Worm (Caenorhabditis elegans) whole organism, L3 larva: ENCODE data around the gene F19C6.4.

Experiments used
- ZK546.5 ChIP-seq: sonication (generic microtip); optimal IDR thresholded peaks from 2 replicates; lab custom pipeline; 2017; ENCODE audit warnings: missing biosample characterization, missing genetic modification characterization
- ama-1 ChIP-seq: fragments of 150-350 bp; optimal IDR thresholded peaks from 2 replicates; lab custom pipeline; 2018
- ceh-16 ChIP-seq: sonication (generic microtip); optimal IDR thresholded peaks from 2 replicates; lab custom pipeline; 2017; ENCODE audit warnings: missing biosample characterization, missing genetic modification characterization
- ceh-28 ChIP-seq: fragments of 150-350 bp; optimal IDR thresholded peaks from 2 replicates; lab custom pipeline; 2014; ENCODE audit warnings: missing biosample characterization, missing genetic modification reagents, missing genetic modification characterization
- ceh-82 ChIP-seq: fragments of 150-350 bp; optimal IDR thresholded peaks from 2 replicates; lab custom pipeline; 2014; ENCODE audit warnings: missing biosample characterization, missing genetic modification characterization
- ceh-9 ChIP-seq: sonication (generic microtip); optimal IDR thresholded peaks from 2 replicates; lab custom pipeline; 2018; ENCODE audit warnings: missing biosample characterization, missing genetic modification characterization
- daf-12 ChIP-seq: fragments of 150-350 bp; optimal IDR thresholded peaks from 2 replicates; lab custom pipeline; 2014; ENCODE audit warnings: missing biosample characterization, missing genetic modification reagents, missing genetic modification characterization
- egl-27 ChIP-seq: sonication (generic microtip); optimal IDR thresholded peaks from 4 replicates; lab custom pipeline; 2017; ENCODE audit warnings: missing biosample characterization, missing genetic modification reagents, missing genetic modification characterization
- elt-1 ChIP-seq: fragments of 150-350 bp; optimal IDR thresholded peaks from 2 replicates; lab custom pipeline; 2014; ENCODE audit warnings: missing biosample characterization, missing genetic modification characterization
- elt-2 ChIP-seq: sonication (generic microtip); optimal IDR thresholded peaks from 2 replicates; lab custom pipeline; 2016; ENCODE audit warnings: missing genetic modification reagents, mild to moderate bottlenecking, missing genetic modification characterization, missing compliant biosample characterization
- elt-3 ChIP-seq, 3 experiments: fragments of 150-350 bp in 1 of 3; sonication (generic microtip) in 2 of 3; optimal IDR thresholded peaks; 2 replicates in 2 of 3; 4 replicates in 1 of 3; lab custom pipeline; 2014 to 2017; ENCODE audit warnings: missing biosample characterization in 3 of 3, missing genetic modification characterization in 3 of 3
- eor-1 ChIP-seq, 2 experiments: fragments of 150-350 bp; optimal IDR thresholded peaks; 2 replicates each; lab custom pipeline; 2014 to 2018; ENCODE audit warnings: missing biosample characterization in 2 of 2, missing genetic modification characterization in 2 of 2
- fkh-10 ChIP-seq: sonication (generic microtip); optimal IDR thresholded peaks from 2 replicates; lab custom pipeline; 2017; ENCODE audit warnings: missing biosample characterization, missing genetic modification reagents, missing genetic modification characterization
- fkh-2 ChIP-seq: fragments of 150-350 bp; optimal IDR thresholded peaks from 2 replicates; lab custom pipeline; 2014; ENCODE audit warnings: missing biosample characterization, missing genetic modification reagents, missing genetic modification characterization
- fos-1 ChIP-seq: fragments of 150-350 bp; optimal IDR thresholded peaks from 2 replicates; lab custom pipeline; 2014; ENCODE audit warnings: missing biosample characterization, missing genetic modification characterization
- hmg-11 ChIP-seq: sonication (generic microtip); optimal IDR thresholded peaks from 2 replicates; lab custom pipeline; 2016; ENCODE audit warnings: missing genetic modification characterization, missing compliant biosample characterization
- jun-1 ChIP-seq: fragments of 150-350 bp; optimal IDR thresholded peaks from 2 replicates; lab custom pipeline; 2014; ENCODE audit warnings: missing biosample characterization, missing genetic modification reagents, missing genetic modification characterization
- lin-15B ChIP-seq: fragments of 150-350 bp; optimal IDR thresholded peaks from 2 replicates; lab custom pipeline; 2014; ENCODE audit warnings: missing biosample characterization, missing genetic modification characterization
- lsy-12 ChIP-seq: sonication (generic microtip); optimal IDR thresholded peaks from 2 replicates; lab custom pipeline; 2016; ENCODE audit warnings: mild to moderate bottlenecking, missing genetic modification characterization, missing compliant biosample characterization
- mml-1 ChIP-seq: fragments of 150-350 bp; sonication (generic microtip); optimal IDR thresholded peaks from 3 replicates; lab custom pipeline; 2014; ENCODE audit warnings: missing biosample characterization, missing genetic modification characterization
- nhr-12 ChIP-seq: fragments of 150-350 bp; optimal IDR thresholded peaks from 2 replicates; lab custom pipeline; 2014; ENCODE audit warnings: missing biosample characterization, missing genetic modification characterization
- nhr-23 ChIP-seq: fragments of 150-350 bp; optimal IDR thresholded peaks from 2 replicates; lab custom pipeline; 2014; ENCODE audit warnings: missing biosample characterization, missing genetic modification reagents, missing genetic modification characterization
- nhr-237 ChIP-seq: fragments of 150-350 bp; optimal IDR thresholded peaks from 2 replicates; lab custom pipeline; 2014; ENCODE audit warnings: missing biosample characterization, missing genetic modification characterization
- nhr-25 ChIP-seq: sonication (generic microtip); optimal IDR thresholded peaks from 2 replicates; lab custom pipeline; 2017; ENCODE audit warnings: missing biosample characterization, missing genetic modification characterization
- nhr-43 ChIP-seq: sonication (generic microtip); optimal IDR thresholded peaks from 2 replicates; lab custom pipeline; 2016; ENCODE audit warnings: mild to moderate bottlenecking, missing genetic modification characterization, missing compliant biosample characterization; ENCODE audit not compliant: poor library complexity, severe bottlenecking
- nhr-67 ChIP-seq: fragments of 150-350 bp; optimal IDR thresholded peaks from 2 replicates; lab custom pipeline; 2014; ENCODE audit warnings: missing biosample characterization, missing genetic modification characterization
- nhr-76 ChIP-seq: fragments of 150-350 bp; sonication (generic microtip); optimal IDR thresholded peaks from 5 replicates; lab custom pipeline; 2014; ENCODE audit warnings: missing biosample characterization, missing genetic modification characterization
- pha-4 ChIP-seq: fragments of 150-350 bp; optimal IDR thresholded peaks from 2 replicates; lab custom pipeline; 2014; ENCODE audit warnings: missing biosample characterization, missing genetic modification reagents, missing genetic modification characterization
- pqm-1 ChIP-seq: fragments of 150-350 bp; optimal IDR thresholded peaks from 2 replicates; lab custom pipeline; 2017; ENCODE audit warnings: missing biosample characterization, missing genetic modification characterization, inconsistent platforms
- skn-1 ChIP-seq: fragments of 150-350 bp; optimal IDR thresholded peaks from 2 replicates; lab custom pipeline; 2014; ENCODE audit warnings: missing biosample characterization, missing genetic modification characterization
- tbx-2 ChIP-seq: sonication (generic microtip); optimal IDR thresholded peaks from 2 replicates; lab custom pipeline; 2016; ENCODE audit warnings: mild to moderate bottlenecking, missing genetic modification characterization, missing compliant biosample characterization
- unc-39 ChIP-seq: sonication (generic microtip); optimal IDR thresholded peaks from 4 replicates; lab custom pipeline; 2017; ENCODE audit warnings: missing biosample characterization, missing genetic modification characterization
- unc-62 ChIP-seq: fragments of 150-350 bp; sonication (generic microtip); optimal IDR thresholded peaks from 4 replicates; lab custom pipeline; 2014; ENCODE audit warnings: missing biosample characterization, missing genetic modification reagents, missing genetic modification characterization
- zag-1 ChIP-seq: fragments of 150-350 bp; optimal IDR thresholded peaks from 2 replicates; lab custom pipeline; 2014; ENCODE audit warnings: missing biosample characterization, missing genetic modification characterization
- ztf-11 ChIP-seq: fragments of 150-350 bp; optimal IDR thresholded peaks from 2 replicates; lab custom pipeline; 2014; ENCODE audit warnings: missing biosample characterization, missing genetic modification characterization
- ztf-4 ChIP-seq: fragments of 150-350 bp; optimal IDR thresholded peaks from 2 replicates; lab custom pipeline; 2014; ENCODE audit warnings: missing biosample characterization, missing genetic modification characterization

The F19C6.4 gene

DNA sequence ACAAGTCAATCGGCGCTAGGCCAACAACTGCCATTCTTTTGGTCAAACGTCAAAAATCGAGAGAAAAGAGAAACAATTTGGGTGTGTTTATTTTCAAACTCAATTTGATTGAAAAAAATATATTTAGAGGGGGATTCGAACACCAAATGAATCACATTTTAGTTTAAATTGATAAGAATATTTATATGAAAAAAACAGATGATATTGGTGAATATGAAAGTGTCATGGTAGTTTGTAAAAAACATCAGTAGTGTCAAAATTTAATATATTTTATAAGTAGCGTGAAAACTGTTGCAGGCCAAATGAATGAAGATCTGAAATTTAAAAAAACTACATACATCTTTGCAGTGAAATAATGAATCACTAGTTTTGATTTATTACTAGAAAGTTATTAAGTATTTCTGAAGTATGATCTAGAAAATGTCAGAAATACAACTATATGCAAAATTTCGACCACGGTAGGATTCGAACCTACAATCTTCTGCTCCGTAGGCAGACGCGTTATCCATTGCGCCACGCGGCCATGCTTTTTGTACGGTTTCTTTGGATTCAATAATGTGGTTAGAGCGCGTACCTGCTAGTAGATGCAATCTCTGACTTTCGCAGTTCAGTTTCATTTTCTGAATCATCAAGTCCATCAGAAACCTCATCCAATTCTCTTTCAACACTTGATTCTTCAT is at the start of gene F19C6.4:
TSS of gene F19C6.4 (minus strand) at position 51 of the 680 bp plus-strand sequence.
- no peak for TF ChIP-seq skn-1 (tag; lab: Kevin White, UChicago)
- no peak for TF ChIP-seq ztf-4 (tag; lab: Kevin White, UChicago)
- peak; percentile 12 for TF ChIP-seq elt-2 (tag; lab: Kevin White, UChicago)
- TF ChIP-seq nhr-25, result peak; percentile 25
- peak; percentile 49 for TF ChIP-seq lsy-12 (tag; lab: Kevin White, UChicago)
- TF ChIP-seq nhr-43 (tag; lab: Kevin White, UChicago), result peak; percentile 31
- TF ChIP-seq pqm-1 (tag; lab: Kevin White, UChicago), result peak; percentile 22

DNA sequence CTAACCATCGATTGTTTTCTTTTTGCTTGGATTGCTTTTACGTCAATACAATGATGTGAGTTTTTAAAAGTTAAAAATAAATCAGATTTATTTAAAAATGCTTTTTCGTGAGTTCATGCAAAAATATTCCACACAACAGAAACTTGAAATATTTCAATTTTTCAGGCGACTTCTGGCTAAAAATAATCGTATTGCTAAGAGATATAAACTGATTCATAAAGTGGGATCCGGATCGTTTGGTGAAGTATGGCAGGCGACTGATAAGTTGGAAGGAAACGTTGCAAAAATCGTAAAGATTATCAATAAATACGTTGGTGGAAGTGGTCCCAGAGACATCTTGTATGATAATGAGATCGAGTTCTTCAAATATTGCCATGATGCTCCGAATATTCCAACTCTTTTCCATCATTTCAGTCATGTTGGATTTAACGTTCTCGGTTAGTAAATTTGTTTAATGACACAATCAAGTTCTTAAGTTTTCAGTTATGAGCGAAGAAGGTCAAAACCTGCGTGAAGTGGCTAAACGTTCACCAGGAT is 42.7 kb upstream of the F19C6.4 start, which contains the start of gene ZC373.3:
TSS of gene ZC373.3 (plus strand) at position 51 of the 537 bp plus-strand sequence.
- TF ChIP-seq nhr-237 (tag; lab: Kevin White, UChicago), result no peak
- TF ChIP-seq fos-1 (tag; lab: Kevin White, UChicago), result no peak
- TF ChIP-seq tbx-2 (tag; lab: Kevin White, UChicago), result no peak
- no peak for TF ChIP-seq lin-15B
- TF ChIP-seq daf-12 (tag; lab: Kevin White, UChicago), result no peak
- no peak for TF ChIP-seq jun-1 (tag; lab: Kevin White, UChicago)
- TF ChIP-seq hmg-11 (tag; lab: Kevin White, UChicago), result no peak
- no peak for TF ChIP-seq ama-1 (lab: Kevin White, UChicago)
- no peak for TF ChIP-seq unc-39 (tag; lab: Kevin White, UChicago)
- TF ChIP-seq fkh-2 (tag; lab: Kevin White, UChicago), result no peak
- no peak for TF ChIP-seq elt-1 (tag; lab: Kevin White, UChicago)
- TF ChIP-seq, all 47 proteins: peak for 0

DNA sequence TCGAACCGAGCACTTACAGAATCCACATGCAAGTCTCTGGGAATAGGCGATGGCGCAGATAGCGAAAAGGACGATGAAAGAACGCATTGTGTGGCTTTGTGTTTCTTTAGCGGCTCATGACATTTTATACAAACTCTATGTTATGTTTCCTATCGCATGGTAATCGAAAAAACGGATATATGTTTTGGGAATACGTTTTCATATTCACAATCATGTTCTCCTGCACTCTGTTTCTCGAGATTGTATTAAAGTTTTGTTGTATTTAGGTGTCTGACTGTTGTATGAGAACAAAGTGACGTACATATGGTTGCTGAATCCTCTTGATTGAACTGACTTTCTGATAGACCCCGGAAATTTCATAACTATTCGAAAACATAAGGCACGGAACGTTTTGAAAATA is 40.5 kb upstream of the F19C6.4 start, which contains the start of gene ZC373.2:
TSS of gene ZC373.2 (minus strand) at position 101 of the 400 bp plus-strand sequence.
- TF ChIP-seq mml-1 (tag; lab: Kevin White, UChicago), result no peak
- no peak for TF ChIP-seq ceh-9
- no peak for TF ChIP-seq ceh-82 (tag; lab: Kevin White, UChicago)
- TF ChIP-seq ceh-16 (tag; lab: Kevin White, UChicago), result no peak
- TF ChIP-seq ceh-28, result no peak

DNA sequence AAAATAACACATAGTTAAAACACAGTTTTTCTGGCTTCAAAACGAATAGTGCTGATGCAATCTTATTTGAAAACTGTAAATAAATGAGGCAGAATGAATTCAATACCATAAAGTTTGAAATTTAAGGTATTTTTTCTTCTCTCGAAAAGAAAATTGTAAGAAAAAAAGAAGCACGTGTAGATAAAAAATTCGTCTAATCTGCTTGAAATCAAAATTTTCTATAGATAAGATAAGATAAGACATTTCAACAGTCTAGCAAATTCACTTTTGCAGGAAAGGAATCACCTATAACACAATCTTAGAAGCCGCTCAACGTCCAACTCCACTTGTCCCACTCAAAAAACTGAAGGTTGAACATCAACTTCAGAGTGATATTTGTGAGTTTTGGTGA is 36.6 kb upstream of the F19C6.4 start:
- TF ChIP-seq ceh-82 (tag; lab: Kevin White, UChicago), result no peak
- peak in 1 of 3 experiments; percentile 25 for TF ChIP-seq elt-3 (tag; optimal IDR thresholded peaks at IDR 0.05; lab: Kevin White, UChicago)
- no peak for TF ChIP-seq nhr-67
- no peak for TF ChIP-seq eor-1 (tag; optimal IDR thresholded peaks at IDR 0.05; lab: Kevin White, UChicago)
- no peak for TF ChIP-seq ceh-16 (tag; lab: Kevin White, UChicago)
- TF ChIP-seq egl-27, result no peak
- no peak for TF ChIP-seq fkh-10 (GFP tag; lab: Kevin White, UChicago)
- no peak for TF ChIP-seq ztf-4 (tag; lab: Kevin White, UChicago)
- TF ChIP-seq unc-62 (GFP tag; lab: Kevin White, UChicago), result no peak
- no peak for TF ChIP-seq skn-1 (tag; lab: Kevin White, UChicago)
- TF ChIP-seq nhr-23 (tag; lab: Kevin White, UChicago), result no peak
- no peak for TF ChIP-seq ama-1 (lab: Kevin White, UChicago)
- no peak for TF ChIP-seq nhr-43 (tag; lab: Kevin White, UChicago)
- TF ChIP-seq jun-1 (tag; lab: Kevin White, UChicago), result no peak
- peak; percentile 25 for TF ChIP-seq pqm-1 (tag; lab: Kevin White, UChicago)
- TF ChIP-seq elt-2 (tag; lab: Kevin White, UChicago), result peak; percentile 71

DNA sequence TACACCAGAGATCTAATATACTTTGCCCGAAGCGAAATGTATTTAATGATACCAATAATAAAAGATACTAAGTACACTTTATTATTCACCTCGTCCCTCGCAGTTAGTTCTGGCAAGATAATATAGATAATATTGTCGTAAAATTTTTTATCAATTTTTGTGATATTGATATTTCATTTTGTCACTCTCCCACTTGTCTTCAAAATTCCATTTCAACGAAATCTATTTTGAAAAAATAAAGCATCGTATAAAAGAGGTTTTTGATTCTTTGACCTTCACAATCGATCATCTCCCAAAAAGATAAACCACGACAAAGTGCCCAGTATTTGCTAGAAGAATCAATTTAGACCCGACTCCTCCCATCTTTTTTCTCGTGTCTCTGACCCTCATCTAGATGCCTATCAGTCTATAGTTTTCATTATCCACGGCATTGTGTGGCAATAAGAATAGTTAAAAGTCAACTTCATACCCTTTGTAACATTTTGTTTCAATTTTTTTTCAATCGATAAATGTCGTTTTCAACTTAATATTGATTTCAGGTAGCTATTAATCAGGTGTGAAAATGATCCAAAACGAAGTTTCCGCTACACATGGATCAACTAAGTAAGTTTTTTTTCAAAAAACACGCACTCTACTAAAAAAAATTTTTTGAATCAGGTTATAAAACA is 36.1 kb upstream of the F19C6.4 start, which contains the start of gene cbs-1:
TSS of gene cbs-1 (plus strand) at position 534 of the 668 bp plus-strand sequence.
- TF ChIP-seq elt-2 (tag; lab: Kevin White, UChicago) (peak; percentile 88), nhr-12 (tag; lab: Kevin White, UChicago) (no peak), ztf-11 (no peak), hmg-11 (tag; lab: Kevin White, UChicago) (no peak), fos-1 (tag; lab: Kevin White, UChicago) (no peak), nhr-76 (tag; lab: Kevin White, UChicago) (no peak), ZK546.5 (tag; lab: Kevin White, UChicago) (no peak), ceh-9 (no peak), pha-4 (tag; lab: Kevin White, UChicago) (peak; percentile 19), ceh-16 (tag; lab: Kevin White, UChicago) (no peak), elt-1 (tag; lab: Kevin White, UChicago) (peak; percentile 27), pqm-1 (tag; lab: Kevin White, UChicago) (peak; percentile 53), nhr-43 (tag; lab: Kevin White, UChicago) (no peak), fkh-10 (GFP tag; lab: Kevin White, UChicago) (no peak), lsy-12 (tag; lab: Kevin White, UChicago) (no peak), tbx-2 (tag; lab: Kevin White, UChicago) (no peak), nhr-237 (tag; lab: Kevin White, UChicago) (no peak), unc-62 (GFP tag; lab: Kevin White, UChicago) (no peak), nhr-25 (peak; percentile 38), zag-1 (tag; lab: Kevin White, UChicago) (no peak), jun-1 (tag; lab: Kevin White, UChicago) (no peak)
